Worm (Caenorhabditis elegans) whole organism, late embryonic: ENCODE measurements around the gene vrp-1.
A peak's percentile ranks its signal among the peaks of the same experiment; 100 is the strongest.

ENCODE experiments used
- C08G9.2 ChIP-seq: sonication (generic microtip); optimal IDR thresholded peaks from 2 replicates; lab custom pipeline; 2016; ENCODE audit warnings: mild to moderate bottlenecking, missing genetic modification characterization, moderate library complexity, missing compliant biosample characterization
- C38D4.7 ChIP-seq: fragments of 200-800 bp; sonication (Bioruptor generic); optimal IDR thresholded peaks from 2 replicates; lab custom pipeline; 2018; ENCODE audit warnings: mild to moderate bottlenecking, missing genetic modification characterization, moderate library complexity, missing compliant biosample characterization
- F13H6.1 ChIP-seq: sonication (generic microtip); optimal IDR thresholded peaks from 2 replicates; lab custom pipeline; 2016; ENCODE audit warnings: missing genetic modification characterization, missing compliant biosample characterization
- K02D7.2 ChIP-seq: sonication (generic microtip); optimal IDR thresholded peaks from 2 replicates; lab custom pipeline; 2017; ENCODE audit warnings: mild to moderate bottlenecking, missing genetic modification characterization, missing compliant biosample characterization
- T23F11.4 ChIP-seq: fragments of 200-800 bp; sonication (Bioruptor generic); optimal IDR thresholded peaks from 2 replicates; lab custom pipeline; 2018; ENCODE audit warnings: mild to moderate bottlenecking, missing genetic modification characterization, missing compliant biosample characterization
- ahr-1 ChIP-seq: sonication (generic microtip); optimal IDR thresholded peaks from 2 replicates; lab custom pipeline; 2016; ENCODE audit warnings: missing genetic modification characterization, missing compliant biosample characterization
- ceh-14 ChIP-seq: sonication (generic microtip); optimal IDR thresholded peaks from 2 replicates; lab custom pipeline; 2016; ENCODE audit warnings: missing genotype, missing genetic modification characterization, missing compliant biosample characterization
- ceh-19 ChIP-seq: fragments of 200-800 bp; sonication (Bioruptor generic); optimal IDR thresholded peaks from 2 replicates; lab custom pipeline; 2018; ENCODE audit warnings: mild to moderate bottlenecking, missing genetic modification characterization, missing compliant biosample characterization
- ceh-2 ChIP-seq: sonication (generic microtip); optimal IDR thresholded peaks from 2 replicates; lab custom pipeline; 2016; ENCODE audit warnings: missing genotype, missing genetic modification characterization, missing compliant biosample characterization
- ceh-31 ChIP-seq: sonication (generic microtip); optimal IDR thresholded peaks from 2 replicates; lab custom pipeline; 2016; ENCODE audit warnings: missing genetic modification characterization, missing compliant biosample characterization
- ceh-34 ChIP-seq: sonication (generic microtip); optimal IDR thresholded peaks from 2 replicates; lab custom pipeline; 2016; ENCODE audit warnings: mild to moderate bottlenecking, missing genetic modification characterization, missing compliant biosample characterization
- ceh-45 ChIP-seq: fragments of 200-800 bp; sonication (Bioruptor generic); IDR thresholded peaks from 2 replicates; pipeline ENCODE4 v1.3.6; 2022; ENCODE audit warnings: missing genetic modification reagents, missing genetic modification characterization, missing compliant biosample characterization
- ceh-48 ChIP-seq: sonication (generic microtip); optimal IDR thresholded peaks from 2 replicates; lab custom pipeline; 2016; ENCODE audit warnings: missing genetic modification characterization, inconsistent platforms, missing compliant biosample characterization
- ceh-6 ChIP-seq: fragments of 200-800 bp; sonication (Bioruptor generic); optimal IDR thresholded peaks from 2 replicates; lab custom pipeline; 2018; ENCODE audit warnings: mild to moderate bottlenecking, missing genetic modification characterization, missing compliant biosample characterization
- dmd-4 ChIP-seq: sonication (generic microtip); optimal IDR thresholded peaks from 2 replicates; lab custom pipeline; 2016; ENCODE audit warnings: borderline replicate concordance, missing genetic modification characterization, missing compliant biosample characterization
- ets-4 ChIP-seq: sonication (generic microtip); optimal IDR thresholded peaks from 2 replicates; lab custom pipeline; 2016; ENCODE audit warnings: missing genetic modification characterization, missing compliant biosample characterization
- fax-1 ChIP-seq: sonication (generic microtip); optimal IDR thresholded peaks from 2 replicates; lab custom pipeline; 2016; ENCODE audit warnings: missing genotype, missing genetic modification characterization, missing compliant biosample characterization
- fkh-6 ChIP-seq: sonication (generic microtip); optimal IDR thresholded peaks from 2 replicates; lab custom pipeline; 2016; ENCODE audit warnings: missing genetic modification characterization, missing compliant biosample characterization
- gmeb-2 ChIP-seq: sonication (generic microtip); optimal IDR thresholded peaks from 2 replicates; lab custom pipeline; 2016; ENCODE audit warnings: missing genetic modification characterization, inconsistent platforms, missing compliant biosample characterization
- hlh-13 ChIP-seq: fragments of 200-800 bp; sonication (Bioruptor generic); optimal IDR thresholded peaks from 2 replicates; lab custom pipeline; 2018; ENCODE audit warnings: mild to moderate bottlenecking, missing genetic modification characterization, missing compliant biosample characterization
- hlh-15 ChIP-seq: sonication (generic microtip); optimal IDR thresholded peaks from 2 replicates; lab custom pipeline; 2016; ENCODE audit warnings: missing genetic modification characterization, missing compliant biosample characterization
- hlh-30 ChIP-seq: sonication (generic microtip); optimal IDR thresholded peaks from 2 replicates; lab custom pipeline; 2017; ENCODE audit warnings: antibody characterized with exemption, missing genetic modification characterization, missing compliant biosample characterization; ENCODE audit not compliant: insufficient read depth
- hlh-6 ChIP-seq: sonication (generic microtip); optimal IDR thresholded peaks from 2 replicates; lab custom pipeline; 2016; ENCODE audit warnings: missing genotype, missing genetic modification characterization, missing compliant biosample characterization
- hlh-8 ChIP-seq: sonication (generic microtip); optimal IDR thresholded peaks from 2 replicates; lab custom pipeline; 2016; ENCODE audit warnings: missing genotype, missing genetic modification characterization, missing compliant biosample characterization
- lim-6 ChIP-seq: sonication (generic microtip); optimal IDR thresholded peaks from 2 replicates; lab custom pipeline; 2016; ENCODE audit warnings: missing genetic modification characterization, missing compliant biosample characterization
- lin-11 ChIP-seq: fragments of 200-800 bp; sonication (Bioruptor generic); optimal IDR thresholded peaks from 2 replicates; lab custom pipeline; 2018; ENCODE audit warnings: mild to moderate bottlenecking, missing genetic modification characterization, missing compliant biosample characterization
- madf-2 ChIP-seq: sonication (generic microtip); optimal IDR thresholded peaks from 2 replicates; lab custom pipeline; 2017; ENCODE audit warnings: missing genetic modification characterization, missing compliant biosample characterization
- mec-3 ChIP-seq: sonication (generic microtip); optimal IDR thresholded peaks from 2 replicates; lab custom pipeline; 2016; ENCODE audit warnings: borderline replicate concordance, missing genetic modification characterization, missing compliant biosample characterization
- nfya-1 ChIP-seq: sonication (generic microtip); optimal IDR thresholded peaks from 2 replicates; lab custom pipeline; 2017; ENCODE audit warnings: missing genetic modification characterization, mild to moderate bottlenecking, missing compliant biosample characterization, antibody characterized with exemption, moderate library complexity
- nhr-232 ChIP-seq: sonication (generic microtip); optimal IDR thresholded peaks from 2 replicates; lab custom pipeline; 2016; ENCODE audit warnings: missing genetic modification characterization, missing compliant biosample characterization
- npax-4 ChIP-seq: sonication (generic microtip); optimal IDR thresholded peaks from 2 replicates; lab custom pipeline; 2016; ENCODE audit warnings: missing genetic modification characterization, missing compliant biosample characterization
- pag-3 ChIP-seq: sonication (generic microtip); optimal IDR thresholded peaks from 2 replicates; lab custom pipeline; 2016; ENCODE audit warnings: missing compliant biosample characterization, missing genetic modification characterization, borderline replicate concordance
- pat-9 ChIP-seq: fragments of 200-800 bp; sonication (Bioruptor generic); optimal IDR thresholded peaks from 2 replicates; lab custom pipeline; 2018; ENCODE audit warnings: mild to moderate bottlenecking, missing genetic modification characterization, moderate library complexity, missing compliant biosample characterization
- pha-2 ChIP-seq: sonication (generic microtip); optimal IDR thresholded peaks from 2 replicates; lab custom pipeline; 2017; ENCODE audit warnings: mild to moderate bottlenecking, missing genetic modification characterization, missing compliant biosample characterization
- pqm-1 ChIP-seq: sonication (generic microtip); optimal IDR thresholded peaks from 2 replicates; lab custom pipeline; 2016; ENCODE audit warnings: missing genetic modification characterization, missing compliant biosample characterization
- pros-1 ChIP-seq: fragments of 150-350 bp; optimal IDR thresholded peaks from 2 replicates; lab custom pipeline; 2014; ENCODE audit warnings: missing biosample characterization, missing genetic modification reagents, missing genetic modification characterization
- ref-2 ChIP-seq: sonication (generic microtip); optimal IDR thresholded peaks from 2 replicates; lab custom pipeline; 2016; ENCODE audit warnings: missing genetic modification characterization, missing compliant biosample characterization
- rnt-1 ChIP-seq: sonication (generic microtip); optimal IDR thresholded peaks from 2 replicates; lab custom pipeline; 2016; ENCODE audit warnings: missing genetic modification characterization, missing compliant biosample characterization
- sdc-2 ChIP-seq: sonication (generic microtip); optimal IDR thresholded peaks from 2 replicates; lab custom pipeline; 2016; ENCODE audit warnings: missing genotype, missing genetic modification characterization, missing compliant biosample characterization
- sox-2 ChIP-seq: fragments of 200-800 bp; sonication (Bioruptor generic); IDR thresholded peaks from 2 replicates; pipeline ENCODE4 v1.3.6; 2022; ENCODE audit warnings: missing genetic modification reagents, missing genetic modification characterization, missing compliant biosample characterization
- sox-4 ChIP-seq: sonication (generic microtip); optimal IDR thresholded peaks from 2 replicates; lab custom pipeline; 2017; ENCODE audit warnings: mild to moderate bottlenecking, missing genetic modification characterization, inconsistent platforms, missing compliant biosample characterization
- syd-9 ChIP-seq: sonication (generic microtip); optimal IDR thresholded peaks from 2 replicates; lab custom pipeline; 2016; ENCODE audit warnings: mild to moderate bottlenecking, missing genetic modification characterization, moderate library complexity, missing compliant biosample characterization
- tbx-2 ChIP-seq: sonication (generic microtip); optimal IDR thresholded peaks from 2 replicates; lab custom pipeline; 2016; ENCODE audit warnings: missing genetic modification characterization, missing compliant biosample characterization
- tbx-7 ChIP-seq: sonication (generic microtip); optimal IDR thresholded peaks from 2 replicates; lab custom pipeline; 2016; ENCODE audit warnings: missing genotype, missing genetic modification characterization, missing compliant biosample characterization
- unc-3 ChIP-seq, 2 experiments: fragments of 200-800 bp in 1 of 2; sonication (Bioruptor generic) in 1 of 2; sonication (generic microtip) in 1 of 2; conservative IDR thresholded peaks in 1 of 2; optimal IDR thresholded peaks in 1 of 2; 2 replicates each; pipeline versions ENCODE4 v1.3.6 to Lab custom; 2016 to 2022; ENCODE audit warnings: missing compliant biosample characterization in 2 of 2, missing genetic modification characterization in 2 of 2, missing genetic modification reagents in 1 of 2
- unc-42 ChIP-seq: sonication (generic microtip); optimal IDR thresholded peaks from 2 replicates; lab custom pipeline; 2016; ENCODE audit warnings: missing genotype, missing genetic modification characterization, missing compliant biosample characterization
- unc-86 ChIP-seq: sonication (generic microtip); optimal IDR thresholded peaks from 2 replicates; lab custom pipeline; 2016; ENCODE audit warnings: missing genetic modification characterization, missing compliant biosample characterization
- zip-5 ChIP-seq: sonication (generic microtip); optimal IDR thresholded peaks from 2 replicates; lab custom pipeline; 2016; ENCODE audit warnings: missing genetic modification characterization, missing compliant biosample characterization
- ztf-16 ChIP-seq: sonication (generic microtip); optimal IDR thresholded peaks from 2 replicates; lab custom pipeline; 2017; ENCODE audit warnings: missing genetic modification characterization, missing compliant biosample characterization

vrp-1 gene

DNA sequence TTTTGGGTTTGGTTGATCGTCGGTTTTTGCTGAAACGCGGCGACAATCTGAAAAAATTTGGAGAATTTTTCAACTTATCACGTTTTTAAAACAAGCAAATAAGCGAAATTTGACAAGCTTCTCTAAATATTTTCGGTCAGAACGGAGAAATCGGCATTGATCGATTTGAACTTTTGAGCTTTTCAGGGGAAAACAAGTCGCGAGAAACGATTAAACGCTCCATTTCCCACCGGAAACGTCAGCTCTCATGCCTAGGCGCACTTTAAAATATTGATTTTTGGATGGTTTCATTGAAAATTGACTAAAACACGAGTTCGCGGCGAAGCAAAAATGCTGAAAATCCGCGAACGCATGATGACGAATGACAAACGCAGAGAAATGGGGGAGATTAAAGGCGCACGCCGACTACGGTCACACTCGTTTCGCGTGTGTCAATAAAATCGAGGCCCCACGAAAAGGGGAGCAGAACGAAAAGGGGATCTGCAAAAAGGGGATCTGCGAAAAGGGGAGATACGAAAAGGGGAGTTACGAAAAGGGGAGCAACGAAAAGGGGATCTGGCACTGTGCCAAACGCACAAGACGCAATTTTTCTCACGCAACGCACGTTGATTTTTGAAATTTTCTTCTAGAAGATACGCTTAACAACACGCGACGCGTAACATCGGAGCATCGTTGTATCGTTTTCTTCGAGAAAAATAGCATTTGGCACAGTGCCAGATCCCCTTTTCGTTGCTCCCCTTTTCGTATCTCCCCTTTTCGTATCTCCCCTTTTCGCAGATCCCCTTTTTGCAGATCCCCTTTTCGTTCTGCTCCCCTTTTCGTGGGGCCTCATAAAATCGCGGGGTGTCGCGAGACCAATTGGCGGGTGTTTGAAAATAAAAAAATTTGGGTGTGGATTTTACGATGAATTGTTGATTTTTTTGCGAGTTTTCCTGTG is 37.9 kb downstream of the vrp-1 start, which contains the start of gene eel-1:
Gene eel-1 (minus strand): TSS at position 51 of the 937 bp plus-strand sequence.
- TF ChIP-seq rnt-1 (tag; lab: Kevin White, UChicago) (peak; percentile 99), ahr-1 (peak; percentile 97), unc-42 (tag; lab: Kevin White, UChicago) (peak; percentile 96), C38D4.7 (GFP tag; lab: Kevin White, UChicago) (peak; percentile 68), hlh-15 (peak; percentile 84), ceh-31 (tag; lab: Kevin White, UChicago) (peak; percentile 100), nfya-1 (tag; lab: Kevin White, UChicago) (peak; percentile 71), pros-1 (tag; lab: Kevin White, UChicago) (peak; percentile 22), ceh-6 (peak; percentile 79), fkh-6 (tag; lab: Kevin White, UChicago) (peak; percentile 92), ztf-16 (tag; lab: Kevin White, UChicago) (peak; percentile 93), T23F11.4 (peak; percentile 72), K02D7.2 (tag; lab: Kevin White, UChicago) (peak; percentile 76), ceh-2 (tag; lab: Kevin White, UChicago) (peak; percentile 99), zip-5 (tag; lab: Kevin White, UChicago) (peak; percentile 97), lim-6 (peak; percentile 100), lin-11 (peak; percentile 55), ceh-14 (peak; percentile 100), sox-2 (GFP tag; lab: Robert Waterston, UW) (peak; percentile 79), unc-86 (tag; lab: Kevin White, UChicago) (peak; percentile 86), unc-3 (GFP tag; conservative IDR thresholded peaks at IDR 0.05; lab: Robert Waterston, UW) (peak; percentile 86), unc-3 (tag; optimal IDR thresholded peaks at IDR 0.05; lab: Kevin White, UChicago) (peak; percentile 93), madf-2 (tag; lab: Kevin White, UChicago) (peak; percentile 93), ceh-45 (GFP tag; lab: Robert Waterston, UW) (peak; percentile 85), pha-2 (tag; lab: Kevin White, UChicago) (peak; percentile 83), syd-9 (peak; percentile 98), pag-3 (tag; lab: Kevin White, UChicago) (peak; percentile 98), nhr-232 (tag; lab: Kevin White, UChicago) (peak; percentile 67), pat-9 (tag; lab: Kevin White, UChicago) (peak; percentile 65), dmd-4 (tag; lab: Kevin White, UChicago) (peak; percentile 99), mec-3 (tag; lab: Kevin White, UChicago) (peak; percentile 99), sdc-2 (peak; percentile 89), ceh-19 (GFP tag; lab: Kevin White, UChicago) (peak; percentile 94), tbx-2 (peak; percentile 100), ceh-34 (peak; percentile 99), tbx-7 (tag; lab: Kevin White, UChicago) (peak; percentile 99), npax-4 (tag; lab: Kevin White, UChicago) (peak; percentile 64), pqm-1 (tag; lab: Kevin White, UChicago) (peak; percentile 99), sox-4 (tag; lab: Kevin White, UChicago) (peak; percentile 59), hlh-6 (tag; lab: Kevin White, UChicago) (peak; percentile 92), ceh-48 (tag; lab: Kevin White, UChicago) (peak; percentile 52), hlh-30 (tag; lab: Kevin White, UChicago) (peak; percentile 37), ref-2 (peak; percentile 100), gmeb-2 (tag; lab: Kevin White, UChicago) (peak; percentile 68), hlh-13 (GFP tag; lab: Kevin White, UChicago) (peak; percentile 69), ets-4 (peak; percentile 99), fax-1 (peak; percentile 98), hlh-8 (tag; lab: Kevin White, UChicago) (peak; percentile 99), F13H6.1 (tag; lab: Kevin White, UChicago) (peak; percentile 99), C08G9.2 (tag; lab: Kevin White, UChicago) (peak; percentile 100)
